Worm (Caenorhabditis elegans): ENCODE data around the gene Y72A10A.1.

Y72A10A.1 gene

ce11 chrX:6087676-6088075 is 50.5 kb downstream of the Y72A10A.1 start, which contains the start of gene C45B2.8:
Gene C45B2.8, plus strand, starts transcription at chrX:6087976.
- no peak for TF ChIP-seq ztf-23 (GFP tag; IDR thresholded peaks at IDR 0.05)
- TF ChIP-seq tab-1 (GFP tag; IDR thresholded peaks at IDR 0.05) = no peak
- TF ChIP-seq med-1 (GFP tag; optimal IDR thresholded peaks at IDR 0.05; ENCODE audit: insufficient read depth) = no peak
- no peak for TF ChIP-seq cog-1 (tag; optimal IDR thresholded peaks at IDR 0.05)
- TF ChIP-seq ref-1 (GFP tag; conservative IDR thresholded peaks at IDR 0.05) = no peak
- TF ChIP-seq klf-2 (GFP tag; conservative IDR thresholded peaks at IDR 0.05) = no peak
- no peak for TF ChIP-seq flt-1 (GFP tag; IDR thresholded peaks at IDR 0.05)
- no peak for TF ChIP-seq T22C8.4 (GFP tag; IDR thresholded peaks at IDR 0.05)
- no peak for TF ChIP-seq ztf-29 (GFP tag; IDR thresholded peaks at IDR 0.05)

- TF ChIP-seq ref-1 (GFP tag; conservative IDR thresholded peaks at IDR 0.05) (no peak), cog-1 (tag; optimal IDR thresholded peaks at IDR 0.05) (no peak), T22C8.4 (GFP tag; IDR thresholded peaks at IDR 0.05) (no peak), ztf-29 (GFP tag; IDR thresholded peaks at IDR 0.05) (no peak), flt-1 (GFP tag; IDR thresholded peaks at IDR 0.05) (no peak), tab-1 (GFP tag; IDR thresholded peaks at IDR 0.05) (no peak), klf-2 (GFP tag; conservative IDR thresholded peaks at IDR 0.05) (no peak), med-1 (GFP tag; optimal IDR thresholded peaks at IDR 0.05; ENCODE audit: insufficient read depth) (no peak), ztf-23 (GFP tag; IDR thresholded peaks at IDR 0.05) (no peak)
Measured at ce11 chrX:6085824-6086223, 52.3 kb downstream of the Y72A10A.1 start, which contains the start of gene C45B2.1. Gene C45B2.1, plus strand, starts transcription at chrX:6086124.

DNA sequence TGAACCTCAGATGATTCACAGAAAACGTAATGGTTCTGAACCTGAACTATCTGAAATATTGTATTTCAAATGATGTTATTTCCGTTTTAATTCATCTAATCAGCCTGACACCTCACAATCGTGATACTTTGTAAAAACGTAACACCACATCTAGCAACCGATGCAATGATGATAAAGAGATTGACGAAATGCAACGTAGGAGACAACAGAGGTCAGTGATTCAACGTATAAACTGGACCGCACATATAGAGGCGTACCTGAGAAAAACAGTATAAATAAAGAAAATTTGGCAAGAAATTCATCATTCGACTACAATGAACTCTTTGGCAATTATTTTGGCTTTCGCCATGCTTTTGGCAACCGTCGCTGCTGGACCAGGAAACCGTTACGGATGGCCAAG is 53.7 kb downstream of the Y72A10A.1 start, which contains the start of gene C45B2.2:
TSS of gene C45B2.2 (plus strand) at position 301 of the 400 bp plus-strand sequence.
- no peak for TF ChIP-seq tab-1 (GFP tag; IDR thresholded peaks at IDR 0.05)
- TF ChIP-seq ztf-29 (GFP tag; IDR thresholded peaks at IDR 0.05) = no peak
- no peak for TF ChIP-seq cog-1 (tag; optimal IDR thresholded peaks at IDR 0.05)
- TF ChIP-seq klf-2 (GFP tag; conservative IDR thresholded peaks at IDR 0.05) = no peak
- TF ChIP-seq ref-1 (GFP tag; conservative IDR thresholded peaks at IDR 0.05) = no peak
- TF ChIP-seq med-1 (GFP tag; optimal IDR thresholded peaks at IDR 0.05; ENCODE audit: insufficient read depth) = no peak
- TF ChIP-seq ztf-23 (GFP tag; IDR thresholded peaks at IDR 0.05) = no peak
- no peak for TF ChIP-seq flt-1 (GFP tag; IDR thresholded peaks at IDR 0.05)
- no peak for TF ChIP-seq T22C8.4 (GFP tag; IDR thresholded peaks at IDR 0.05)

DNA sequence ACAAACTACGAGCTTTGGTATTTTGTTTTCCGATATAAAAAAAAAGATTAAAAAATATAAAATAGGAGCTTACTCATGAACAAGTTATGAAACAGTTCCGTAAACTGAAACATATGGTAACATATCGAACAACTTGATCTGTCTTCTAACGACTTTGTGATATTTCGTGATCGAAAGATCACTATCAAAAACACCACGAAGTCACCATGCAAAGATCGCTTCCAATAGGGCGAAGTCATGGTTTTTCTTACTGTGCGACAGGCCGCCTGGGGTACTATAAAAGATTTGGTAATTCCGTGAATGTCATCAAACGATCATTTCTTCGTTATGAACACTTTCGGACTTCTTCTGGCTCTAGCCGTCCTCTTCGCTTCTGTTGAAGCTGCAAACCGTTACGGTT is 55.5 kb downstream of the Y72A10A.1 start, which contains the start of gene C45B2.3:
TSS of gene C45B2.3 (plus strand) at position 301 of the 400 bp plus-strand sequence.
- TF ChIP-seq ref-1 (GFP tag; conservative IDR thresholded peaks at IDR 0.05) (no peak), flt-1 (GFP tag; IDR thresholded peaks at IDR 0.05) (no peak), tab-1 (GFP tag; IDR thresholded peaks at IDR 0.05) (no peak), cog-1 (tag; optimal IDR thresholded peaks at IDR 0.05) (no peak), ztf-29 (GFP tag; IDR thresholded peaks at IDR 0.05) (no peak), T22C8.4 (GFP tag; IDR thresholded peaks at IDR 0.05) (no peak), med-1 (GFP tag; optimal IDR thresholded peaks at IDR 0.05; ENCODE audit: insufficient read depth) (no peak), klf-2 (GFP tag; conservative IDR thresholded peaks at IDR 0.05) (no peak), ztf-23 (GFP tag; IDR thresholded peaks at IDR 0.05) (no peak)

DNA sequence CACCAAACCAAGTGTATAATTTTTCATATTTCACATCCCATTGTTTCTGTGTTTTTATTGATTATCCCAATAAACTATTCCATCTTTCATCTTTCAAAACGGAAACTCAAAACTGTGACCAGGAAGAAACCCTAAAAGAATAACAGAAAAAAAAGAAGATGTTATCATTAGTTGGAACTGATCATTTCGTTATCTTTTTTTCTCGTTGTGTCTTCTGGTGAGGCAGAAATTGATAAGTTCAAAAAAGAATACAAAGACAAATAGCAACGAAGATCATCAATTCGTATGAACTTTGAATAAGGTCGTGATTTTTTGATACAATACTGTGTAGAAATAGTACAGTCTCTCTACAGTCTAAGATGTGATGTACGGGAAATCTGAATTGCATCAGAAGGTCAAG is 56.4 kb downstream of the Y72A10A.1 start:
- TF ChIP-seq tab-1 (GFP tag; IDR thresholded peaks at IDR 0.05) (no peak), ztf-29 (GFP tag; IDR thresholded peaks at IDR 0.05) (no peak), flt-1 (GFP tag; IDR thresholded peaks at IDR 0.05) (no peak), ref-1 (GFP tag; conservative IDR thresholded peaks at IDR 0.05) (no peak), T22C8.4 (GFP tag; IDR thresholded peaks at IDR 0.05) (no peak), klf-2 (GFP tag; conservative IDR thresholded peaks at IDR 0.05) (no peak), cog-1 (tag; optimal IDR thresholded peaks at IDR 0.05) (no peak), ztf-23 (GFP tag; IDR thresholded peaks at IDR 0.05) (no peak), med-1 (GFP tag; optimal IDR thresholded peaks at IDR 0.05; ENCODE audit: insufficient read depth) (no peak)
